Worm (Caenorhabditis elegans) whole organism, midembryonic: Measurements from ENCODE around the gene T25D10.4.

ENCODE experiments used
- T22C8.4 ChIP-seq: fragments of 200-800 bp; sonication (Bioruptor generic); IDR thresholded peaks from 2 replicates; pipeline ENCODE4 v1.3.6; 2022; ENCODE audit warnings: missing genetic modification characterization, missing compliant biosample characterization
- cog-1 ChIP-seq: sonication (generic microtip); optimal IDR thresholded peaks from 2 replicates; lab custom pipeline; 2016; ENCODE audit warnings: missing genetic modification characterization, missing compliant biosample characterization
- flt-1 ChIP-seq: fragments of 200-800 bp; sonication (Bioruptor generic); IDR thresholded peaks from 2 replicates; pipeline ENCODE4 v1.3.6; 2022; ENCODE audit warnings: missing genetic modification characterization, missing compliant biosample characterization
- ztf-29 ChIP-seq: fragments of 200-800 bp; sonication (Bioruptor generic); IDR thresholded peaks from 2 replicates; pipeline ENCODE4 v1.3.6; 2022; ENCODE audit warnings: missing genetic modification reagents, missing genetic modification characterization, missing compliant biosample characterization

DNA sequence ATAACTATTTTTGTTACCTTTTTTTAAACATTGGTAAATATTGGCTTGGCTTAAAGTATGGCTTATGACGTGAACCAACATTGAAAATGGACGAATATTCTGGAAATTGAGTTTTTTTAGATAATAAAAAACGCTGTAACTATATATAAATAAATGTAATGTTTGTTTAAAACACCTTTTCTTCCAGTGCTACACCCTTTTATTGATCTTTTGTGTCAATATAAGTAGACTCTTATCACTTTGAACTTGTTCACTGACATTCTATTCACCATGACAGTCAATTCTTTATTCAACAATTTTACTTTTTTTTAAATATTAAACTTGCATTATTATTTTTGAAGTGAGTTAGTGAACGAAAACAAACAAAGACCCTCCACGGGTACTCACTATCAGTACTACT is 6.8 kb downstream of the T25D10.4 start, which contains the start of gene T25D10.1:
- TF ChIP-seq T22C8.4 (GFP tag; lab: Robert Waterston, UW) (no peak), ztf-29 (no peak), flt-1 (GFP tag; lab: Robert Waterston, UW) (no peak), cog-1 (tag; lab: Kevin White, UChicago) (no peak)
